Worm (Caenorhabditis elegans): Measurements from ENCODE around the gene Y54F10BM.21.

Y54F10BM.21 gene

ce11 chrIII:2304867-2305266 lies 27.9 kb downstream of the Y54F10BM.21 start, which contains the start of gene Y54F10BM.9:
Gene Y54F10BM.9, minus strand, starts transcription at chrIII:2304927.
- TF ChIP-seq dao-5 (tag; optimal IDR thresholded peaks at IDR 0.05) = no peak
- TF ChIP-seq him-1 (tag; optimal IDR thresholded peaks at IDR 0.05) = no peak
- no peak for TF ChIP-seq W03F9.2 (tag; optimal IDR thresholded peaks at IDR 0.05)

- TF ChIP-seq dao-5 (tag; optimal IDR thresholded peaks at IDR 0.05) = no peak
- no peak for TF ChIP-seq W03F9.2 (tag; optimal IDR thresholded peaks at IDR 0.05)
- no peak for TF ChIP-seq him-1 (tag; optimal IDR thresholded peaks at IDR 0.05)
These were observed 31.1 kb downstream of the Y54F10BM.21 start, which contains the start of the genes fbxa-1 and Y54F10BM.20 for ce11 chrIII:2308026-2308425. Gene fbxa-1, minus strand, starts transcription at chrIII:2308126. Gene Y54F10BM.20, plus strand, starts transcription at chrIII:2308256.

- TF ChIP-seq W03F9.2 (tag; optimal IDR thresholded peaks at IDR 0.05) = no peak
- no peak for TF ChIP-seq dao-5 (tag; optimal IDR thresholded peaks at IDR 0.05)
- TF ChIP-seq him-1 (tag; optimal IDR thresholded peaks at IDR 0.05) = no peak
These were observed 34.1 kb downstream of the Y54F10BM.21 start for ce11 chrIII:2310996-2311395.

DNA sequence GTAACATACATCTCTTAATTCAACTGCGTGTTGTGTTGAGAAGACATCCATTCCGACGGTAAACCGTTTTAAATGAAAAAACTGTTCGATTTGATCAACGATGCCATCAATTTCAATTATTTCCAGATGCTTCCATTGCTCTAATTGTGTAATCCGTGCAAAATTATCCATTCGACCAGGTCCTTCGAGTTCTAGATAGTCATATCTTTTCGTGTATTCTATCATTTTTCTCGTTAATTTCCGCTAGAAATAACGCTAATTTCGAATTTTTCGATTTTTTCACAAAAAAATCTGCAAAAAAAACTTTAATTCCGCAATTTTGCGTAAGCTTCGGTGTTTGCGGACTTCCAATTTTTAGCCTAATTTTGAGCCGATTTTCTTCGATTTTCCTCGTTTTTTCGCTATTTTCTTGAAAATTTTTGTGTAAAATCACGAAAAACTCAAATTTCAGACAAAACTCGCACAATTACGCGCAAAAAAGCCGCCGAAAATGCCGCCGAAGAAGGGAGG lies 37.1 kb downstream of the Y54F10BM.21 start, which contains the start of the genes fbxa-66 and iffb-1:
fbxa-66 (minus strand) TSS at position 51 of the 510 bp plus-strand sequence.
iffb-1 (plus strand) TSS at position 452 of the 510 bp plus-strand sequence.
- TF ChIP-seq W03F9.2 (tag; optimal IDR thresholded peaks at IDR 0.05) (no peak), dao-5 (tag; optimal IDR thresholded peaks at IDR 0.05) (no peak), him-1 (tag; optimal IDR thresholded peaks at IDR 0.05) (no peak)

DNA sequence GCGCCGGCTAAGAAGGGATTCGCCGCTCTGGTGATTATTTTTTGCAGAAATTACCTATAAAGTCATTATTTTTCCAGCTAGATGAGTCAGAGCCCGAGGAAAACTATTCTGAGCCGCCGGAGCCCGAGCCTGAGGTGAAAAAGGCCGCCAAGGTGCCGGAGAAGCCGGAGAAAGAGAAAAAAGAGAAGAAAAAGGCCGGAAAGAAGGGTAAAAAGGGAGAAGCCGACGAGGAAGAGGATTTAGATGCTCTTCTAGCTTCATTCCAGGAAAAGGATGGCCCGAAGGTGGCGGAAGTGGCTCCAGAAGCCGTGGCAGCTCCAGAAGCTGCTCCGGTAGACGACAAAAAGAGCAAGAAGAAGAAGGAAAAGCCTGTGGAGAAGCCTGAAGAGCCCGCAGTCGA lies 37.7 kb downstream of the Y54F10BM.21 start:
- no peak for TF ChIP-seq him-1 (tag; optimal IDR thresholded peaks at IDR 0.05)
- no peak for TF ChIP-seq W03F9.2 (tag; optimal IDR thresholded peaks at IDR 0.05)
- no peak for TF ChIP-seq dao-5 (tag; optimal IDR thresholded peaks at IDR 0.05)

DNA sequence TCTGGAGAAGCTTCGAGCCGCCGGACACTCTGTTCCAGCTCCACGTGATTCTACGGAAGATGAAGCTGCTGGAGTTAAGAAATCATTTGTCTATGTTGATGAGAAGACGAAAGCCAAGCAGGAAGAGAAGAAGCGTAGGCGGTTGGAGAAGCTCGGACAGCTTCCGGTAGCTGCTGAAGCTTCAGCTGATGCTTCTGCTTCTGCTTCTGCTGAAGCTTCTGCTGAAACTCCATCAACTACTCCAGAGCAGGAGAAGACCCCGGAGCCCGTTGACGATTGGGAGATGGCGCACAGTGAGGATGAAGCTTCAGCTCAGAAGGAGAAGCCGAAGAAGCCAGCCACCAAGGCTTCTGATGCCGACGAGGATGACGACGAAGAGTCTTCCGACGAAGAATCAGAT lies 39.5 kb downstream of the Y54F10BM.21 start:
- TF ChIP-seq W03F9.2 (tag; optimal IDR thresholded peaks at IDR 0.05) (no peak), him-1 (tag; optimal IDR thresholded peaks at IDR 0.05) (no peak), dao-5 (tag; optimal IDR thresholded peaks at IDR 0.05) (no peak)

DNA sequence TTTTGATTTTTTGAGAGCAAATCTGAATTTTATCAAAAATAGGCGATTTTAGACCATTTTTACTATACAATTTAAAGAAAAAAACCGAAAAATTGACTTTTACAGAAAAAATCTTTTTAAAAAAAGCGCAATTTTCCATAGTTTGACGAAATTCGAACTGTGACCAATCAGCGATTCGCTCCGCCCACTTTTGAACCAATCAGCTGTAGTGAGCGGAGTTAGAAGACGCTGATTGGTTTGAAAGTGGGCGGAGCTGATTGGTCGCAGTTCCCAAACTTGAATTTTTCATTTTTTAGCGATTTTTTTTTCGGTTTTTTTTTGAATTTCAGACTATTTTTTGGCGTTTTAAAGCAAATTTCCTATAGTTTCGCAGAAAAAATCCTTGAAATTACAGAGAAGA lies 47.8 kb downstream of the Y54F10BM.21 start:
- TF ChIP-seq dao-5 (tag; optimal IDR thresholded peaks at IDR 0.05) (no peak), W03F9.2 (tag; optimal IDR thresholded peaks at IDR 0.05) (no peak), him-1 (tag; optimal IDR thresholded peaks at IDR 0.05) (no peak)

DNA sequence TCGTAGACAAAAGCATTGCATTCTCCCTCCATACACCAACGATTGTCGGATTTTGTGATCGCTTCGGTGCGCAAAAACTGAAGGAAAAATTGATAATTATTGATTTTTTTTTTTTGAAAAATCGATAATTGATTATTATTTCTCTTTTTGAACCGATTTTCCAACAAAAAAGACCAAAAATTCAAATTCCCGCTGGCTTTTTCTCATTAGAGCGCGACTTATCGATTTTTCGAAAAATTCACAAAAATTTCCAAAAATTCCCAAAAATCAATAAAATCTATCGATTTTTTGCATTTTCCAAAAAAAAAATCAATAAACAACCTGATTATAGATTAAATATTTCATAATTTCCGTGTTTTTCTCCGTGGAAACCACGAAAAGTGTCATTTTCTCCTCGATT lies 51.7 kb downstream of the Y54F10BM.21 start:
- TF ChIP-seq him-1 (tag; optimal IDR thresholded peaks at IDR 0.05) = no peak
- no peak for TF ChIP-seq W03F9.2 (tag; optimal IDR thresholded peaks at IDR 0.05)
- TF ChIP-seq dao-5 (tag; optimal IDR thresholded peaks at IDR 0.05) = no peak
